Worm (Caenorhabditis elegans): ENCODE measurements around the gene scc-3.

The scc-3 gene

DNA sequence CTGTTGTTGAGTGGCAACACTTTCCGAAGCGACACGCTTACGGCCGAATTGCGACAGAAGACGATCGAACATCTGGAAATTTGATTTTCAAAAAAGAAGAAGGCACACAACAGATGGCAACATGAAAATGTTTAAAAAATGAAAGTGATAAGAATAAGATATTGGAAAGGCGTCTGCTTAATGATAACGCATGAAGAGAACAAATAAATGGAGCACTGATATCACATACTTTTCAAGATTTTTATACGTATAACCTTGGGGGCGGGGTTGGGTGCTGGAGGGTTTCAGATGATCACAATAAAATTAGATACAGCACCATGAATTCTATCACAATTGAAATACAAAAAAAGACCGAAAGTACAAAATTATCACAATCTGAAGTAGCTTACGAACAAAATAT is 18.8 kb upstream of the scc-3 start, which contains the start of gene C15C8.7:
Gene C15C8.7, minus strand, starts transcription at position 72 of the 400 bp plus-strand sequence.
- TF ChIP-seq F13H6.1 (tag; optimal IDR thresholded peaks at IDR 0.05) = peak; percentile 6
- TF ChIP-seq fos-1 (tag; optimal IDR thresholded peaks at IDR 0.05) = peak; percentile 63
- TF ChIP-seq crh-2 (tag; optimal IDR thresholded peaks at IDR 0.05) = no peak

DNA sequence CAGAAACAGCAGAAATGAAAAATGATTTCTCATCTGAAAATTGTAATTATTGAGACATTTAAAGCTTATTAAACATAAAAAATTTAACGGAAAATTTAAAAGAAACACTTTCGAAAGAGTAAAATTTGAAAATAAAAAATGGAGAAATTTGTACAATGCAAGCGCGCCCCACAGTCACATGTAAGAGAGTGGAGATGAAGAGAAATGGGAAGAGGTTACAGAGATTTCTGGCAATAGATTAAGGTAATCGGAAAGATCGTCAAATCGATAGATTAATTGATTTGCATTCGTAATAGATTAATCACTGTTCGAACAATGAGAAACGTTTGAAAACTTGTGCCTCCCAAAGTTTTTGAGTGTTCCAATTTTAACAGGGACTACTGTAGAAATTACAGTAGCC is 16.3 kb upstream of the scc-3 start, which contains the start of gene C15C8.4:
Gene C15C8.4, minus strand, starts transcription at position 33 of the 400 bp plus-strand sequence.
- no peak for TF ChIP-seq dmd-4 (tag; optimal IDR thresholded peaks at IDR 0.05)
- no peak for TF ChIP-seq Y55F3AM.14 (GFP tag; optimal IDR thresholded peaks at IDR 0.05)
- TF ChIP-seq elt-1 (tag; optimal IDR thresholded peaks at IDR 0.05) = no peak
- no peak for TF ChIP-seq snpc-4 (tag; optimal IDR thresholded peaks at IDR 0.05)
- no peak for TF ChIP-seq skn-1 (tag; optimal IDR thresholded peaks at IDR 0.05)
- TF ChIP-seq gmeb-1 (tag; optimal IDR thresholded peaks at IDR 0.05) = no peak
- no peak for TF ChIP-seq nhr-11 (tag; optimal IDR thresholded peaks at IDR 0.05)
- no peak for TF ChIP-seq sma-9 (GFP tag; optimal IDR thresholded peaks at IDR 0.05)
- no peak for TF ChIP-seq sma-9 (tag; optimal IDR thresholded peaks at IDR 0.05)
- TF ChIP-seq ztf-1 (GFP tag; conservative IDR thresholded peaks at IDR 0.05) = no peak
- no peak for TF ChIP-seq lsy-2 (tag; optimal IDR thresholded peaks at IDR 0.05)
- TF ChIP-seq elt-3 (tag; optimal IDR thresholded peaks at IDR 0.05) = no peak
- no peak for TF ChIP-seq nhr-10 (tag; optimal IDR thresholded peaks at IDR 0.05)
- TF ChIP-seq ama-1 (optimal IDR thresholded peaks at IDR 0.05) = no peak
- TF ChIP-seq nhr-25 (tag; optimal IDR thresholded peaks at IDR 0.05) = no peak
- no peak for TF ChIP-seq nhr-129 (tag; optimal IDR thresholded peaks at IDR 0.05)
- TF ChIP-seq alr-1 (tag; optimal IDR thresholded peaks at IDR 0.05) = no peak
- TF ChIP-seq nhr-237 (tag; optimal IDR thresholded peaks at IDR 0.05) = no peak

DNA sequence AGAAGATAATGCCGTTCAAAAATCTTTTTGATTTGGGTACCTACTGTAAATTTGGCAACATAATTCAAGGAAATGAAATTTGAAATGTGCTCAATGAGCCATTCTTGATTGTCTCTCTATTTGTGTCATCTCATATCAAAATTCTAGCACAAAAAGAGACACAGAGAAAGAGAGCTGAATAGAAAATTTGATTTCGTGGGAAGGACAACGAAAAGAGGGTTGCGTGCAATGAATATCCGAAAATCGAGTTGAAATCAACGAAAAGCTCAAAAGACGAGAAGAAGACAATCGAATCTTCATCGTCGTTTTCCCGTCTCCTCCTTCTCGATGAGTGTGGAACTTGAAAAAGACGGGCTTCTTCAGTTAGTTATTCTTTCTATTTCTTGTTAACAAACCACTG is 15.9 kb upstream of the scc-3 start, which contains the start of gene C15C8.5:
Gene C15C8.5, plus strand, starts transcription at position 152 of the 400 bp plus-strand sequence.
- TF ChIP-seq ama-1 (optimal IDR thresholded peaks at IDR 0.05) = no peak

DNA sequence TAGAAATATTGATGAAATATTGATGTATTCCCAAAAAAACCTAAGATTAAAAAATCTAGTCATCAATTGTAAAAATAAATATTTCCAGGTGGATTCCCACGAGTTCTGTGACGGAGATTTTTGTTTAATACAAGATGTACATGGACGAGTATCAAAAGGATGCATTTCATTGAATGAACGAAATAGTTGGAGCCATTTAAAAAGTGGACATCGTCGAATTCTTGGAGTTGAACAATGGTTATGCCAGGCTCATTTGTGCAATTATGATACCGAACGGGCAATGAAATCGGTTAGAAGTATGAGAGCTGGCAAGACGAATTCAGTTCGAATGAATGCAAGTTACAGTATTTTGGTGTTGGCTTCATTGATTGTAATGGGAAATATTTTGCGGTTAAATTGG is 14.2 kb upstream of the scc-3 start:
- TF ChIP-seq ceh-82 (tag; optimal IDR thresholded peaks at IDR 0.05) = no peak
- TF ChIP-seq ztf-4 (tag; optimal IDR thresholded peaks at IDR 0.05) = no peak
- TF ChIP-seq gmeb-1 (tag; optimal IDR thresholded peaks at IDR 0.05) = no peak
- no peak for TF ChIP-seq C34F6.9 (tag; optimal IDR thresholded peaks at IDR 0.05)
- TF ChIP-seq nhr-11 (tag; optimal IDR thresholded peaks at IDR 0.05) = no peak
- no peak for TF ChIP-seq lin-39 (tag; optimal IDR thresholded peaks at IDR 0.05)
- no peak for TF ChIP-seq crh-2 (tag; optimal IDR thresholded peaks at IDR 0.05)
- no peak for TF ChIP-seq lin-11 (tag; optimal IDR thresholded peaks at IDR 0.05)
- TF ChIP-seq aly-2 (tag; optimal IDR thresholded peaks at IDR 0.05) = no peak
- no peak for TF ChIP-seq ztf-11 (tag; optimal IDR thresholded peaks at IDR 0.05)
- no peak for TF ChIP-seq dmd-4 (tag; optimal IDR thresholded peaks at IDR 0.05)
- TF ChIP-seq unc-39 (tag; optimal IDR thresholded peaks at IDR 0.05) = no peak
- no peak for TF ChIP-seq ZK546.5 (tag; optimal IDR thresholded peaks at IDR 0.05)
- TF ChIP-seq Y55F3AM.14 (GFP tag; optimal IDR thresholded peaks at IDR 0.05) = no peak
- no peak for TF ChIP-seq unc-62 (GFP tag; optimal IDR thresholded peaks at IDR 0.05)
- no peak for TF ChIP-seq ceh-16 (tag; optimal IDR thresholded peaks at IDR 0.05)
- no peak for TF ChIP-seq nhr-10 (tag; optimal IDR thresholded peaks at IDR 0.05)
- no peak for TF ChIP-seq zag-1 (tag; optimal IDR thresholded peaks at IDR 0.05)
- TF ChIP-seq mbf-1 (tag; optimal IDR thresholded peaks at IDR 0.05) = no peak
- TF ChIP-seq elt-1 (tag; optimal IDR thresholded peaks at IDR 0.05) = no peak

DNA sequence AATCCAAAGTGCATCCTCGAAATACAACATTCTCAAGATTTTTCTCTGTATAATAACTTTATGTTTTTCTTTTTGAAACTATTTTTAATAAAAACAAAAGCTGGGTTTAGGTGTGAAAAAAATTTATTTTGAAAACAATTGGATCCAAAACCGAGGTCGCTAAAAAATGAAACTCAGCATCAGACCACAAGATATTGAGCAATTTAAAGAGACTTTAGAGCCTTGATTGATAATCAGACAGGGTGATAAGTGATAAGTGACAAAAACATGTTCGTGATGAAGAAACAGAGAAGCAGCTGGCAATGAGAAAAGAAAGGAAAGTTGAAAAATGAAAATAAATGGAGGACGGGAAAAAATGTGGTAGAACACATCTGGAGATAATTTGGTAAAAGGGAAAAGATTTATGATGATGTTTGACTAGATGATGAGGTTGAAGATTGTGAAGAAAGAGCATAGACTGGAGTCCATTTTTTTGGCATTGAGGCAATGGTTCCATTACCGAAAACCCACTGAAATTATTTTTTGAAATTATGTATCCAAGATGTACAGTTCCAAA is 12.2 kb upstream of the scc-3 start, which contains the start of gene C15C8.6:
Gene C15C8.6, minus strand, starts transcription at position 51 of the 556 bp plus-strand sequence.
- TF ChIP-seq gmeb-1 (tag; optimal IDR thresholded peaks at IDR 0.05) (no peak), sma-3 (GFP tag; optimal IDR thresholded peaks at IDR 0.05) (no peak), nhr-23 (tag; optimal IDR thresholded peaks at IDR 0.05) (no peak), elt-3 (tag; optimal IDR thresholded peaks at IDR 0.05) (no peak), ceh-82 (tag; optimal IDR thresholded peaks at IDR 0.05) (no peak), Y55F3AM.14 (GFP tag; optimal IDR thresholded peaks at IDR 0.05) (no peak), nhr-10 (tag; optimal IDR thresholded peaks at IDR 0.05) (no peak), ztf-4 (tag; optimal IDR thresholded peaks at IDR 0.05) (no peak), sma-9 (GFP tag; optimal IDR thresholded peaks at IDR 0.05) (no peak), sma-9 (tag; optimal IDR thresholded peaks at IDR 0.05) (no peak), lin-13 (GFP tag; optimal IDR thresholded peaks at IDR 0.05) (no peak), blmp-1 (tag; optimal IDR thresholded peaks at IDR 0.05; ENCODE audit: insufficient read depth) (no peak), R02D3.7 (tag; optimal IDR thresholded peaks at IDR 0.05) (no peak), nhr-237 (tag; optimal IDR thresholded peaks at IDR 0.05) (no peak), dmd-4 (tag; optimal IDR thresholded peaks at IDR 0.05) (no peak), lin-11 (tag; optimal IDR thresholded peaks at IDR 0.05) (no peak), elt-1 (tag; optimal IDR thresholded peaks at IDR 0.05) (no peak), ceh-16 (tag; optimal IDR thresholded peaks at IDR 0.05) (no peak), nhr-6 (tag; optimal IDR thresholded peaks at IDR 0.05) (no peak), unc-55 (GFP tag; optimal IDR thresholded peaks at IDR 0.05) (no peak)
